Worm (Caenorhabditis elegans): ENCODE data around the gene F13H6.5.

DNA sequence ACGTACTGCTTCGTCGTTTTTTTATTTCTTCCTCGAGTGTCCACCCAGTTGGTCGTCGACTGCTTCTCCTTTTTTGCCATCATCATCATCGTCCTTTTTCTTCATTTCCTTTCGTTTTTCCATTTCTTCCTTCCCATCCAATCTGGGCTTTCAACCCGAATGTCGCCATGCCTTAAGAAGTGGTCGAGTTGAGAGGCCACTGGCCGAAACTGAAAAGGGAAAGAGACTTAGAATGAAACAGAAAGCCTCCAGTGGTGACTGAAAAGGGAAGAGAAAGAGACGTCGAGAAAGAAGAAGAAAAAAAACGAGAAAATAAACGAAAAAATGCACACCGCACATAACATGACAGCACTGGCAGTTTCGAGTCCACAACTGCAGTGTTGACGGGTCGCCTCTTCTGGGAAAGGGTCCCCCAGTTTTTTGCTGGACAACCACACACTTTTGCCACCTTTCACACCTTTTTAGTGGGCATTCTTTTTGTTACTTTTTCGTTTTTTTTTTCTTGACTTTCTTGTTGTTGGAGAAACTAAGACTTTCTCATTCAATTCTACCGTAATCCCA, 33.6 kb downstream of the F13H6.5 start:
- TF ChIP-seq ztf-29 (GFP tag; IDR thresholded peaks at IDR 0.05) = no peak
- TF ChIP-seq klf-2 (GFP tag; conservative IDR thresholded peaks at IDR 0.05) = no peak
- TF ChIP-seq tab-1 (GFP tag; IDR thresholded peaks at IDR 0.05) = no peak
- TF ChIP-seq T22C8.4 (GFP tag; IDR thresholded peaks at IDR 0.05) = no peak
- TF ChIP-seq ref-1 (GFP tag; conservative IDR thresholded peaks at IDR 0.05) = no peak
- no peak for TF ChIP-seq cog-1 (tag; optimal IDR thresholded peaks at IDR 0.05)
- no peak for TF ChIP-seq flt-1 (GFP tag; IDR thresholded peaks at IDR 0.05)
- TF ChIP-seq ztf-23 (GFP tag; IDR thresholded peaks at IDR 0.05) = no peak
